Worm (Caenorhabditis elegans): Measurements from ENCODE around the gene K08D9.10.

The K08D9.10 gene

DNA sequence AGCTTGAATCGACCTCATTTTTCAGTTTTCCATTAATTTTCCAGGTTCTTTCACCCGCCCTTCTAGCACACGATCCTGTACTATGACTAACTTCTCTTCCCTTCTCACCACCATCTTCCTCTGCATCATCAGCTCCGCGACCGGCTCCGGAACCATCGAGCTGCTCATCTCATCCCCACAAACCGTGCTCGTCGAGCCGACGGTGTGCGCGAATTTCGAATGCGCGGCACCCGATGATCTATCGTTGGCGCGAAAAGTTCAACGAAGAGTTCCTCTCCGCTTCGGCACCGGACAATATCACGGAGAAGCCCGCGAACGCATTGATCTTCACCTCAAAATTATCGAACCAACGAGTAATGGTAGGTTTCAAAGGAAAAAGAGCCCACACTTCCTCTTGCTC, 20.6 kb upstream of the K08D9.10 start, which contains the start of gene apx-1:
TSS of gene apx-1 (plus strand) at position 50 of the 400 bp plus-strand sequence.
- TF ChIP-seq klf-2 (GFP tag; conservative IDR thresholded peaks at IDR 0.05): no peak
- no peak for TF ChIP-seq flt-1 (GFP tag; IDR thresholded peaks at IDR 0.05)
- no peak for TF ChIP-seq T22C8.4 (GFP tag; IDR thresholded peaks at IDR 0.05)
- no peak for TF ChIP-seq ref-1 (GFP tag; conservative IDR thresholded peaks at IDR 0.05)
- TF ChIP-seq ztf-23 (GFP tag; IDR thresholded peaks at IDR 0.05): no peak
- no peak for TF ChIP-seq cog-1 (tag; optimal IDR thresholded peaks at IDR 0.05)
- TF ChIP-seq med-1 (GFP tag; optimal IDR thresholded peaks at IDR 0.05; ENCODE audit: insufficient read depth): no peak
- TF ChIP-seq tab-1 (GFP tag; IDR thresholded peaks at IDR 0.05): no peak
- no peak for TF ChIP-seq ztf-29 (GFP tag; IDR thresholded peaks at IDR 0.05)

DNA sequence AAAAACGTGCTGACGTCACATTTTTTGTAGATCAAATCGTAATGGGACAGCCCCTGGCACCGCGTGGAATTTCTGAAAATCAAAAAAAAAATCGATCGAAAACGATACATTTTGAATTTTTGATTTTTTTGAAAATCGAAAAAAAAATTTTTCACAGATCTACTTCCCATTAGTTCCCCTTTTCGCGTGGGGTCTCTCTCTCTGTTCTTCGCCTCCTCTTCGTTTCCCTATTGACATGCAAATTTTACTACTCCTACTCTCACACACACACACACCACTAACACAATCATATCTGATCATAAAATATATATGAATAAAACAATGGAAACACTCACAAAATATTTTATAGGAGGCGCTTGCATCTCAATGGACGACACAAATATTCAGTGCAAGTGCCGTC, 12.1 kb upstream of the K08D9.10 start:
- no peak for TF ChIP-seq klf-2 (GFP tag; conservative IDR thresholded peaks at IDR 0.05)
- no peak for TF ChIP-seq med-1 (GFP tag; optimal IDR thresholded peaks at IDR 0.05; ENCODE audit: insufficient read depth)
- no peak for TF ChIP-seq tab-1 (GFP tag; IDR thresholded peaks at IDR 0.05)
- TF ChIP-seq flt-1 (GFP tag; IDR thresholded peaks at IDR 0.05): no peak
- no peak for TF ChIP-seq ztf-29 (GFP tag; IDR thresholded peaks at IDR 0.05)
- no peak for TF ChIP-seq cog-1 (tag; optimal IDR thresholded peaks at IDR 0.05)
- no peak for TF ChIP-seq ztf-23 (GFP tag; IDR thresholded peaks at IDR 0.05)
- no peak for TF ChIP-seq T22C8.4 (GFP tag; IDR thresholded peaks at IDR 0.05)
- TF ChIP-seq ref-1 (GFP tag; conservative IDR thresholded peaks at IDR 0.05): no peak

DNA sequence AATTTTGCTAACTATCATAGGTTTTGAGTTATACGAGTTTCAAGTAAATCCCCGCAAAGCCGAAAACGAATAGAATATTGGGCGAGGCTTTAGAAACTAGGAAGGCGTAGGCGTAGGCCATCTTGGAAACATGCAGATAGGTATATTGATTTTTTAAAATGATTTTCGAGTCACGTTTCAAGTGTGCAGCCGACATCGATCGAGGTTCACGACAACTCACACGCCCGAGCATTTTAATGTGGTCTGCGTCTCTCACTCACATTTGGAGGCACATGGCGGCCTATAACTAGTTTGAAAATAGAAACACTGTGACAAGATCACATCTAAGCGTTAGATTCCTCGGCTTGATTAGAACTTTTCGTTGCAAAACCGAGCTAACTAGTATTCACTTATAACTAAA, 3.3 kb upstream of the K08D9.10 start, which contains the start of gene K08D9.2:
TSS of gene K08D9.2 (plus strand) at position 301 of the 400 bp plus-strand sequence.
- TF ChIP-seq flt-1 (GFP tag; IDR thresholded peaks at IDR 0.05) (no peak), ref-1 (GFP tag; conservative IDR thresholded peaks at IDR 0.05) (no peak), tab-1 (GFP tag; IDR thresholded peaks at IDR 0.05) (no peak), cog-1 (tag; optimal IDR thresholded peaks at IDR 0.05) (no peak), klf-2 (GFP tag; conservative IDR thresholded peaks at IDR 0.05) (no peak), med-1 (GFP tag; optimal IDR thresholded peaks at IDR 0.05; ENCODE audit: insufficient read depth) (no peak), T22C8.4 (GFP tag; IDR thresholded peaks at IDR 0.05) (no peak), ztf-29 (GFP tag; IDR thresholded peaks at IDR 0.05) (no peak), ztf-23 (GFP tag; IDR thresholded peaks at IDR 0.05) (no peak)

DNA sequence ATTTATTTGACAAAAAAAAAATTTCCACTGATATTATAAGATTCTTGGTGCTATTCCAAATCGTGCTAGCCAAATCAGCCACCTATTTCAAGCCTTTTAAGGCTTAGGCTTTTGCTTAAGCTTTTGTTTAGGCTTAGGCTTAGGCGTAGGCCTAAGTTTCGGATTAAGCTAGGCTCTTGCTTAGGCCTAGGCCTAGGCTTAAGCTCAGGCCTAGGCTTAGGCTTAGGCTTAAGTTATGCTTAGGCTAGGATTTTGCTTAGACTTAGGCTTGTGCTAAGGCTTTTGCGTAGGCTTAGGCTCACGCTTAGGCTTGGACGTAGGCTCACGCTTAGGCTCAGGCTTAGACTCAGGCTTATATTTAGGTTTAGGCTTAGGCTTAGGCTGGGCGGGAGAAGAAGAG, 547 bp upstream of the K08D9.10 start:
- TF ChIP-seq klf-2 (GFP tag; conservative IDR thresholded peaks at IDR 0.05) (no peak), flt-1 (GFP tag; IDR thresholded peaks at IDR 0.05) (no peak), ztf-23 (GFP tag; IDR thresholded peaks at IDR 0.05) (no peak), cog-1 (tag; optimal IDR thresholded peaks at IDR 0.05) (no peak), med-1 (GFP tag; optimal IDR thresholded peaks at IDR 0.05; ENCODE audit: insufficient read depth) (no peak), ref-1 (GFP tag; conservative IDR thresholded peaks at IDR 0.05) (no peak), ztf-29 (GFP tag; IDR thresholded peaks at IDR 0.05) (no peak), T22C8.4 (GFP tag; IDR thresholded peaks at IDR 0.05) (no peak), tab-1 (GFP tag; IDR thresholded peaks at IDR 0.05) (no peak)

DNA sequence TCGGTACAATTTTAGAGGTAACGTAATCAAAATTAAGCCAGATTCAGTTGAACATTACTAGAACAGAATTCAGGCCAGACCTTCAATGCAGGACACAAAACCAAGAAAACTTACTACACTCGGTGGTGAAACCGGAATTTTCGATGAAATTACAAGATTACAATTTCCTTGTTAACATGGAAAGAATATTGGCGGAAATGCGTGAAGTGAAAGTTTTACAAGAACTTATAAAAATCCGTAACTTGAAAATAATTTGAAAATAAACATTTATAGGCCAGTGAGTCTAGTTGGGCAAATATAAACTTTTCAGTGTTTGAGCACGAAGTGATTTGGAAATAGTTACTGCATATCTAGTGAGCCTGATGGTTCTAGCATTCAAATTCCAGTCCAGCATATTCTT, 4.2 kb downstream of the K08D9.10 start, which contains the start of gene K08D9.6:
TSS of gene K08D9.6 (minus strand) at position 101 of the 400 bp plus-strand sequence.
- no peak for TF ChIP-seq ztf-29 (GFP tag; IDR thresholded peaks at IDR 0.05)
- no peak for TF ChIP-seq flt-1 (GFP tag; IDR thresholded peaks at IDR 0.05)
- TF ChIP-seq klf-2 (GFP tag; conservative IDR thresholded peaks at IDR 0.05): no peak
- no peak for TF ChIP-seq cog-1 (tag; optimal IDR thresholded peaks at IDR 0.05)
- no peak for TF ChIP-seq ref-1 (GFP tag; conservative IDR thresholded peaks at IDR 0.05)
- no peak for TF ChIP-seq med-1 (GFP tag; optimal IDR thresholded peaks at IDR 0.05; ENCODE audit: insufficient read depth)
- no peak for TF ChIP-seq tab-1 (GFP tag; IDR thresholded peaks at IDR 0.05)
- no peak for TF ChIP-seq T22C8.4 (GFP tag; IDR thresholded peaks at IDR 0.05)
- no peak for TF ChIP-seq ztf-23 (GFP tag; IDR thresholded peaks at IDR 0.05)

DNA sequence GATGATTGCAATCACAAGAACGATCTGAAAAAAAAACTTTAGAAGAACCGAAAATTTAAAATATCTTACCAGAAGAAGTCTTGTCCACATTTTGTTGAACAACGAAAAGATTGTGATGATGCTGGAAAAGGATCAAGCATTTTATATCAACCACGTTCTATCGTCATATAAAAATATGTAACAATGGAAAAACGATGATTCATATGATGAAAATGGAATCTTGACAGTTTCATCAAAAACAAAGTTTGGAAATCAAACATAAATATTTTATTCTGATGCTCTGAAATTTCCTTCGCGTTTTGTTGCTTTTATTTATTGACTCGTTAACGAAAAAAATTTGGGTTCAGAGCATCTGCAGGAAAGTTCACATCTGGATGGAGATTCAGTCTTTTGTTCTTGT, 5.9 kb downstream of the K08D9.10 start, which contains the start of the genes K08D9.9 and str-16:
TSS of gene K08D9.9 (minus strand) at position 101 of the 400 bp plus-strand sequence.
TSS of gene str-16 (plus strand) at position 266 of the 400 bp plus-strand sequence.
- TF ChIP-seq T22C8.4 (GFP tag; IDR thresholded peaks at IDR 0.05) (no peak), ztf-23 (GFP tag; IDR thresholded peaks at IDR 0.05) (no peak), tab-1 (GFP tag; IDR thresholded peaks at IDR 0.05) (no peak), flt-1 (GFP tag; IDR thresholded peaks at IDR 0.05) (no peak), ztf-29 (GFP tag; IDR thresholded peaks at IDR 0.05) (no peak), med-1 (GFP tag; optimal IDR thresholded peaks at IDR 0.05; ENCODE audit: insufficient read depth) (no peak), ref-1 (GFP tag; conservative IDR thresholded peaks at IDR 0.05) (no peak), klf-2 (GFP tag; conservative IDR thresholded peaks at IDR 0.05) (no peak), cog-1 (tag; optimal IDR thresholded peaks at IDR 0.05) (no peak)

DNA sequence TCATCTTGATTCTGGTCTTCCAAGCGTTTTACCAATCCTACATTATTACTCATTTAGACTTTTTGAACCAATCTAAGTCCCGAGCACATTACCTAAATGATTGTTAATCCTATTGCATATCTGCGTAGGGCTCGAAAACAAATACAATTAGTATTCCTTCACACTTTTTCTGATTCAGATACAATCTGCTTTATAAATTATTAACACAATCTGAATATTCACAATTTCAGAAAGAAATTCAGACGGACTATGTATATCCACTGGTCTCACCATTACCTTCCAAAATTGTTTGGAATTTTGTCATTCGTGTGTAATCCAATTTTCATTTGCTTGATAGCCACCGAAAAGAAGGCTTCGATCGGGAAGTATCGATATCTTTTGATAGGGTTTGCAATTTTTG, 10.5 kb downstream of the K08D9.10 start, which contains the start of gene srj-11:
TSS of gene srj-11 (plus strand) at position 250 of the 400 bp plus-strand sequence.
- TF ChIP-seq flt-1 (GFP tag; IDR thresholded peaks at IDR 0.05) (no peak), ztf-29 (GFP tag; IDR thresholded peaks at IDR 0.05) (no peak), ztf-23 (GFP tag; IDR thresholded peaks at IDR 0.05) (no peak), ref-1 (GFP tag; conservative IDR thresholded peaks at IDR 0.05) (no peak), tab-1 (GFP tag; IDR thresholded peaks at IDR 0.05) (no peak), cog-1 (tag; optimal IDR thresholded peaks at IDR 0.05) (no peak), med-1 (GFP tag; optimal IDR thresholded peaks at IDR 0.05; ENCODE audit: insufficient read depth) (no peak), T22C8.4 (GFP tag; IDR thresholded peaks at IDR 0.05) (no peak), klf-2 (GFP tag; conservative IDR thresholded peaks at IDR 0.05) (no peak)

DNA sequence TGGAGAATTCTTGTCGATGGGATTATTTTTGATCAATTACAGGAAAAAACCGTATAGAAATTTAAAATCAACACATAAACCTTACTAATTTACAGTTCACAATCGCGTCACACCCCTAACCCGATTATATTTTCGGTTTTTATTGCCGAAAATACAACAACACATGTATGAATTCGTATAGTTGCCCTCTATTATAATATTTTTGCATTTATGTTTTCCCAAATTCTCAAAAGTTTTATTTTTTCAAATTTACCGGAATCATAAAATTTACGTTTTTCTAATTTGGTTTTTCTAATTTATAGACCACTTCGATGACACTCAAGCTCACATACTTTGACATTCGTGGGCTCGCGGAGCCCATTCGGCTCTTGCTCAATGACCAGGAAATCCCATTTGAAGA, 12.3 kb downstream of the K08D9.10 start, which contains the start of gene gst-23:
TSS of gene gst-23 (plus strand) at position 301 of the 400 bp plus-strand sequence.
- TF ChIP-seq klf-2 (GFP tag; conservative IDR thresholded peaks at IDR 0.05) (no peak), ztf-29 (GFP tag; IDR thresholded peaks at IDR 0.05) (no peak), ztf-23 (GFP tag; IDR thresholded peaks at IDR 0.05) (no peak), flt-1 (GFP tag; IDR thresholded peaks at IDR 0.05) (no peak), cog-1 (tag; optimal IDR thresholded peaks at IDR 0.05) (no peak), ref-1 (GFP tag; conservative IDR thresholded peaks at IDR 0.05) (no peak), med-1 (GFP tag; optimal IDR thresholded peaks at IDR 0.05; ENCODE audit: insufficient read depth) (no peak), tab-1 (GFP tag; IDR thresholded peaks at IDR 0.05) (no peak), T22C8.4 (GFP tag; IDR thresholded peaks at IDR 0.05) (no peak)

DNA sequence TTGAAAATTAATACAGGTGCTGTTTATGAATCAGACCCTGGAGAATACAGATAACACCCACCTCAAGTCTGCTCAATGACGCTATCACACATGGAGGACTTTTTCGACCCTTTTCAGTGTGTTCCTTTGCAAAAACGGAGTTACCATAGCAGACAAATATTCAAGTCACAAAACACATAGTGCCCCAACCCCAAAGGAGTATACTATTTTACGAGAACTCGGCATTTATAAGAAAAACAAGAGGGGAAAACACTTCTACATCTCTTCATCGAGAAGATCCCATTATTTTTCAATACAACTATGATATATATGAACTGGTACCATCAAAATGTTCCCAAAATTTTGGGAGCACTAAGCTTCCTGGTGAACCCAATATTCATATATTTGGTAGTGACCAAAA, 14.0 kb downstream of the K08D9.10 start, which contains the start of gene srj-7:
TSS of gene srj-7 (plus strand) at position 301 of the 400 bp plus-strand sequence.
- TF ChIP-seq ref-1 (GFP tag; conservative IDR thresholded peaks at IDR 0.05) (no peak), tab-1 (GFP tag; IDR thresholded peaks at IDR 0.05) (no peak), klf-2 (GFP tag; conservative IDR thresholded peaks at IDR 0.05) (no peak), ztf-23 (GFP tag; IDR thresholded peaks at IDR 0.05) (no peak)

Measured in whole organism, midembryonic.